Worm (Caenorhabditis elegans) whole organism, L2 larva: ENCODE data around the gene C23G10.11.

Experiments used
- C34F6.9 ChIP-seq: fragments of 150-350 bp; optimal IDR thresholded peaks from 2 replicates; lab custom pipeline; 2014; ENCODE audit warnings: missing biosample characterization, missing genetic modification characterization
- F13H6.1 ChIP-seq: sonication (generic microtip); optimal IDR thresholded peaks from 2 replicates; lab custom pipeline; 2016; ENCODE audit warnings: missing genetic modification characterization, missing compliant biosample characterization
- R02D3.7 ChIP-seq: fragments of 150-350 bp; optimal IDR thresholded peaks from 2 replicates; lab custom pipeline; 2014; ENCODE audit warnings: missing biosample characterization, missing genetic modification characterization
- Y55F3AM.14 ChIP-seq: fragments of 200-800 bp; sonication (Bioruptor generic); optimal IDR thresholded peaks from 2 replicates; lab custom pipeline; 2018; ENCODE audit warnings: mild to moderate bottlenecking, missing genetic modification characterization, missing compliant biosample characterization
- ZK546.5 ChIP-seq: sonication (generic microtip); optimal IDR thresholded peaks from 2 replicates; lab custom pipeline; 2017; ENCODE audit warnings: missing biosample characterization, missing genetic modification characterization
- alr-1 ChIP-seq: fragments of 150-350 bp; optimal IDR thresholded peaks from 2 replicates; lab custom pipeline; 2014; ENCODE audit warnings: missing biosample characterization, missing genetic modification characterization
- ama-1 ChIP-seq: fragments of 150-350 bp; optimal IDR thresholded peaks from 2 replicates; lab custom pipeline; 2018; ENCODE audit warnings: inconsistent platforms
- blmp-1 ChIP-seq: sonication (generic microtip); optimal IDR thresholded peaks from 2 replicates; lab custom pipeline; 2017; ENCODE audit warnings: missing genetic modification characterization, mild to moderate bottlenecking, missing compliant biosample characterization, antibody characterized with exemption, moderate library complexity; ENCODE audit not compliant: insufficient read depth
- ceh-16 ChIP-seq: fragments of 150-350 bp; optimal IDR thresholded peaks from 2 replicates; lab custom pipeline; 2014; ENCODE audit warnings: missing biosample characterization, missing genetic modification characterization
- ceh-82 ChIP-seq: fragments of 150-350 bp; optimal IDR thresholded peaks from 2 replicates; lab custom pipeline; 2014; ENCODE audit warnings: missing biosample characterization, missing genetic modification characterization
- crh-2 ChIP-seq: sonication (generic microtip); optimal IDR thresholded peaks from 2 replicates; lab custom pipeline; 2017; ENCODE audit warnings: missing biosample characterization, missing genetic modification characterization
- dmd-4 ChIP-seq: sonication (generic microtip); optimal IDR thresholded peaks from 2 replicates; lab custom pipeline; 2017; ENCODE audit warnings: missing biosample characterization, missing genetic modification characterization
- egl-27 ChIP-seq: sonication (generic microtip); optimal IDR thresholded peaks from 3 replicates; lab custom pipeline; 2017; ENCODE audit warnings: missing biosample characterization, missing genetic modification reagents, missing genetic modification characterization
- elt-1 ChIP-seq: fragments of 150-350 bp; optimal IDR thresholded peaks from 2 replicates; lab custom pipeline; 2014; ENCODE audit warnings: missing biosample characterization, missing genetic modification characterization
- elt-3 ChIP-seq: sonication (generic microtip); optimal IDR thresholded peaks from 2 replicates; lab custom pipeline; 2017; ENCODE audit warnings: missing biosample characterization, missing genetic modification characterization
- fos-1 ChIP-seq: fragments of 150-350 bp; optimal IDR thresholded peaks from 2 replicates; lab custom pipeline; 2014; ENCODE audit warnings: missing biosample characterization, missing genetic modification characterization
- gmeb-1 ChIP-seq: fragments of 150-350 bp; optimal IDR thresholded peaks from 2 replicates; lab custom pipeline; 2014; ENCODE audit warnings: missing biosample characterization, missing genetic modification characterization
- lin-11 ChIP-seq: fragments of 150-350 bp; sonication (generic microtip); optimal IDR thresholded peaks from 2 replicates; lab custom pipeline; 2014; ENCODE audit warnings: missing biosample characterization, missing genetic modification characterization, inconsistent platforms, mixed read lengths
- lin-13 ChIP-seq: fragments of 150-350 bp; optimal IDR thresholded peaks from 2 replicates; lab custom pipeline; 2014; ENCODE audit warnings: missing biosample characterization, missing genetic modification reagents, missing genetic modification characterization
- lin-39 ChIP-seq: fragments of 150-350 bp; optimal IDR thresholded peaks from 2 replicates; lab custom pipeline; 2014; ENCODE audit warnings: missing biosample characterization, missing genetic modification reagents, missing genetic modification characterization
- lsy-2 ChIP-seq, 2 experiments: fragments of 150-350 bp in 1 of 2; sonication (generic microtip) in 1 of 2; optimal IDR thresholded peaks; 2 replicates each; lab custom pipeline; 2014 to 2017; ENCODE audit warnings: missing biosample characterization in 2 of 2, missing genetic modification characterization in 2 of 2
- mab-5 ChIP-seq: fragments of 150-350 bp; optimal IDR thresholded peaks from 2 replicates; lab custom pipeline; 2014; ENCODE audit warnings: missing biosample characterization, missing genetic modification characterization
- mbf-1 ChIP-seq: sonication (generic microtip); optimal IDR thresholded peaks from 2 replicates; lab custom pipeline; 2017; ENCODE audit warnings: missing biosample characterization, missing genetic modification characterization
- nhr-10 ChIP-seq: sonication (generic microtip); optimal IDR thresholded peaks from 2 replicates; lab custom pipeline; 2017; ENCODE audit warnings: missing biosample characterization, missing genetic modification characterization
- nhr-11 ChIP-seq: fragments of 150-350 bp; optimal IDR thresholded peaks from 2 replicates; lab custom pipeline; 2014; ENCODE audit warnings: missing biosample characterization, missing genetic modification characterization
- nhr-12 ChIP-seq: fragments of 150-350 bp; optimal IDR thresholded peaks from 2 replicates; lab custom pipeline; 2014; ENCODE audit warnings: missing biosample characterization, missing genetic modification characterization
- nhr-129 ChIP-seq: fragments of 150-350 bp; optimal IDR thresholded peaks from 2 replicates; lab custom pipeline; 2014; ENCODE audit warnings: missing biosample characterization, missing genetic modification characterization
- nhr-21 ChIP-seq: fragments of 150-350 bp; optimal IDR thresholded peaks from 2 replicates; lab custom pipeline; 2014; ENCODE audit warnings: missing biosample characterization, missing genetic modification characterization
- nhr-23 ChIP-seq: fragments of 150-350 bp; optimal IDR thresholded peaks from 2 replicates; lab custom pipeline; 2014; ENCODE audit warnings: missing biosample characterization, missing genetic modification reagents, missing genetic modification characterization
- nhr-237 ChIP-seq: fragments of 150-350 bp; optimal IDR thresholded peaks from 2 replicates; lab custom pipeline; 2014; ENCODE audit warnings: missing biosample characterization, missing genetic modification characterization
- nhr-25 ChIP-seq: fragments of 150-350 bp; sonication (generic microtip); optimal IDR thresholded peaks from 3 replicates; lab custom pipeline; 2014; ENCODE audit warnings: missing biosample characterization, missing genetic modification characterization
- nhr-6 ChIP-seq: fragments of 150-350 bp; optimal IDR thresholded peaks from 2 replicates; lab custom pipeline; 2014; ENCODE audit warnings: missing biosample characterization, missing genetic modification characterization
- sem-4 ChIP-seq: fragments of 150-350 bp; optimal IDR thresholded peaks from 2 replicates; lab custom pipeline; 2014; ENCODE audit warnings: missing biosample characterization, missing genetic modification reagents, missing genetic modification characterization
- skn-1 ChIP-seq: sonication (generic microtip); optimal IDR thresholded peaks from 2 replicates; lab custom pipeline; 2017; ENCODE audit warnings: missing biosample characterization, missing genetic modification characterization
- sma-9 ChIP-seq, 2 experiments: fragments of 150-350 bp in 1 of 2; sonication (generic microtip) in 1 of 2; optimal IDR thresholded peaks; 2 replicates each; lab custom pipeline; 2014 to 2016; ENCODE audit warnings: missing genetic modification characterization in 2 of 2, mild to moderate bottlenecking in 1 of 2, missing biosample characterization in 1 of 2, missing compliant biosample characterization in 1 of 2, missing genetic modification reagents in 1 of 2, moderate library complexity in 1 of 2
- unc-39 ChIP-seq: fragments of 150-350 bp; optimal IDR thresholded peaks from 2 replicates; lab custom pipeline; 2014; ENCODE audit warnings: missing biosample characterization, missing genetic modification characterization
- unc-55 ChIP-seq: fragments of 150-350 bp; sonication (generic microtip); optimal IDR thresholded peaks from 3 replicates; lab custom pipeline; 2014; ENCODE audit warnings: missing biosample characterization, missing genetic modification reagents, missing genetic modification characterization
- unc-62 ChIP-seq: fragments of 150-350 bp; optimal IDR thresholded peaks from 2 replicates; lab custom pipeline; 2014; ENCODE audit warnings: missing biosample characterization, missing genetic modification reagents, missing genetic modification characterization
- zag-1 ChIP-seq: fragments of 150-350 bp; optimal IDR thresholded peaks from 2 replicates; lab custom pipeline; 2014; ENCODE audit warnings: missing biosample characterization, missing genetic modification characterization
- ztf-1 ChIP-seq: fragments of 200-800 bp; sonication (Bioruptor generic); conservative IDR thresholded peaks from 2 replicates; pipeline ENCODE4 v1.3.6; 2022; ENCODE audit warnings: missing genetic modification characterization, missing compliant biosample characterization
- ztf-4 ChIP-seq: fragments of 150-350 bp; optimal IDR thresholded peaks from 2 replicates; lab custom pipeline; 2014; ENCODE audit warnings: missing biosample characterization, missing genetic modification characterization

Gene C23G10.11

DNA sequence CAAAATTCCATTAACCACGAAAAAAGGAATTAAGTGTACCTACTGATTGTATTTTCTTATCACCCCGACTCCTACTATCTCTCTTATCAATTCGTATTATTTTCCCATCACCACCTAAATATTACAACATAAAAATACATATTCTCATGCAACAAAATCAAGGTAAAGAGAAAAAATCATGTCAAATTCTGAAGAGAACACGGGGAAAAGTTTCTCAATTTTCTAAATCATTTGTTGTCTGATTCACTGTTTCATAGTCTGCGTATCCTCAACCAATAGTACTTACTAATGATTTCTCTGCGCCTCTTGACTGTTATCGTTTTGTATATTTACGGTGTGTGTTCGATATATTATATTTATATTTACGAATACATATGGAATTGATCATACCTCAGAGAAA lies 16.5 kb upstream of the C23G10.11 start:
- TF ChIP-seq sem-4 (tag; lab: Kevin White, UChicago) (no peak), ceh-16 (tag; lab: Kevin White, UChicago) (no peak), nhr-11 (no peak), dmd-4 (no peak), Y55F3AM.14 (GFP tag; lab: Kevin White, UChicago) (no peak), nhr-129 (tag; lab: Kevin White, UChicago) (no peak), elt-1 (tag; lab: Kevin White, UChicago) (no peak), fos-1 (peak; percentile 89), lsy-2 (tag; optimal IDR thresholded peaks at IDR 0.05; lab: Kevin White, UChicago) (no peak), mbf-1 (tag; lab: Kevin White, UChicago) (no peak), crh-2 (tag; lab: Kevin White, UChicago) (peak; percentile 59), nhr-6 (tag; lab: Kevin White, UChicago) (no peak), alr-1 (tag; lab: Kevin White, UChicago) (no peak), nhr-23 (tag; lab: Kevin White, UChicago) (no peak), F13H6.1 (no peak), nhr-25 (no peak), skn-1 (tag; lab: Kevin White, UChicago) (no peak), unc-39 (tag; lab: Kevin White, UChicago) (no peak), lin-11 (no peak), R02D3.7 (no peak), elt-3 (tag; lab: Kevin White, UChicago) (no peak), ceh-82 (tag; lab: Kevin White, UChicago) (no peak), C34F6.9 (tag; lab: Kevin White, UChicago) (peak; percentile 17), egl-27 (tag; lab: Kevin White, UChicago) (peak; percentile 39)

DNA sequence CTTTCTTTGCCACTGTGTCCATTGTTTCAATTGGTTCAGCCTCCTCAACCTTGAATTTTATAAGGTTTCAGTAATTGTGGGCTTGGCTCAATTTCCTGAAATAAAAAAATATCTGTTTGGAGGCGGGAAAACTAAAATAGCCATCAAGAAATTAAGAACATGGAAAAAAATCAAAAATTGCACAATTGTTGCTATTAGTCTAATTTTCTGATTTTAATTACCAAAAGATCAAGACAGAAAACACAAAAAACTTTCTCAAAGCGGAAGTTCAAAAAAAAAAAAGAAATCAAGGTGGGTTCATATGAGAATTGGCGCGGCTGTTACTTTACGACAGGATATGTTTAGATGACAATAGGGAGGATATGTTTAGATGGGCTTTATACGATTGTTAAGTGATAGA lies 15.5 kb upstream of the C23G10.11 start, which contains the start of gene esyt-2:
TSS of gene esyt-2 (minus strand) at position 101 of the 400 bp plus-strand sequence.
- TF ChIP-seq nhr-6 (tag; lab: Kevin White, UChicago) = no peak

DNA sequence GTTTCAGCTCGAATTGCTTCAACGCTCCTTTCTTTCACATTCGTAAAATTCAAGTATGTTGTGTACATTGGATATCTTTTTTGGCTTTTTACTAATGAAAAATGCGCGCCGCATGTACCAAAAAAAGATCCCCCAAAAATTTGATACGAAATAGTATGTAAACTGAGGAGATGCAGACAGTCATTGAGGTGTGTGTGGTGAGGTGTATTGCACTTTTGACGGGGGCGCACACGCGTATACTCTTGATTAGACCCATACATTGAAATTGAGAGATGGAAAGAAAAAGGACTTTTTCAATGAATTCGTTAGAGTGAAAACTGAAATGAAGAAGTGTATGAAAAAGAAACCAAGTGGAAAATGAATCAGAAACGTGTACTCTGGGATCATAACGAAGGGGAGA lies 6.0 kb upstream of the C23G10.11 start:
- no peak for TF ChIP-seq nhr-11
- TF ChIP-seq lin-11 = no peak
- TF ChIP-seq nhr-12 = no peak
- no peak for TF ChIP-seq C34F6.9 (tag; lab: Kevin White, UChicago)
- peak; percentile 8 for TF ChIP-seq unc-55 (GFP tag; lab: Kevin White, UChicago)
- TF ChIP-seq ZK546.5 (tag; lab: Kevin White, UChicago) = no peak

DNA sequence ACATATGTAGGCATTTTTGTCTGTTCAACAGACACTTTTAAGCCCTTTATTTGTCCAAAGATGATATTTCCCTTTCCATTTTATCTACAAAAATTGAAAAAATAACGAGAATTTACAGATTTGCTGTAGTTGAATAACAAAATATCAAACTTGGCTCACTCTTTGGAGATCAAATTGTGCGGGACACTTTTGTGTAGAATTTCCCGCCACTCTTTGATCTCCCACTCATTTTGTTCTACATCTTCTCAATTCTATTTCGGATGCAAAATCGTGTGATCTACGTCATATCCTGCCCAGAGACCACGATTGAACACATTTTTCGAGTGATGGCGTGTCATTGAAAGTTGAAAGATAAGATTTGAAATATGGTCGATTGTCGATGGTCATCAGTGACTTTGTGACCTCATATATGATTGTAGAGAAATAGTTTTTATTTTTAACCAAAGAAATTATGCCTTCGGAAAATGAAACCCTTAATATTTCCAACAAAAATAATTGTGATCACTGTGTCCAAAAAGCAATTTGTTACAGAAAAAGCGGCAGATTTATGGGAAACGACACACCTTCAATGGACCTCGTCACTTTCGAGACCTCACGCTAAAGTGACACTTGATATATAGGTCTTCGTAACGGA lies 1.6 kb upstream of the C23G10.11 start, which contains the start of gene hot-4:
TSS of gene hot-4 (plus strand) at position 584 of the 634 bp plus-strand sequence.
- TF ChIP-seq nhr-23 (tag; lab: Kevin White, UChicago) (no peak), zag-1 (tag; lab: Kevin White, UChicago) (no peak), skn-1 (tag; lab: Kevin White, UChicago) (no peak), ama-1 (lab: Kevin White, UChicago) (no peak), alr-1 (tag; lab: Kevin White, UChicago) (no peak), nhr-25 (no peak), gmeb-1 (tag; lab: Kevin White, UChicago) (no peak), nhr-129 (tag; lab: Kevin White, UChicago) (no peak)

DNA sequence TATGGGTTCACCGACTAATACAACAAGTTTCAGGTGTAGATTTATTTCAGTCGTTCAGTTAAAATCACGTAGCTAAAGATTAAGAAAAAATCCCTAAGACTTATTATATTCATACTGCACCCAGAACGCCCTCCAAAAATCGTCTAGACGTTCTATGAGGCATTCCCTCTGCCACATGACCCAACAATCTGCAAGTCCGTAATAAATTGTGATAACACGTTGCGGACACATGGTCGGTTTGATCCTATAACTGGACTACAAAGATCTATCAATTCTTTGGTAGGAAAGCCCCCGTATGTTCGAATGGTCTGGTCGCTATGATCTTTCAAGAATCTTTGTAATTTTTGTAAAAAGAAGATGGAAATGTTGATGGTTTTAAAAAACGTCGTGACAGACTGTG lies 567 bp upstream of the C23G10.11 start:
- TF ChIP-seq lin-11 (no peak), unc-39 (tag; lab: Kevin White, UChicago) (no peak), nhr-23 (tag; lab: Kevin White, UChicago) (no peak), lin-13 (GFP tag; lab: Kevin White, UChicago) (no peak), nhr-25 (no peak), dmd-4 (no peak), ZK546.5 (tag; lab: Kevin White, UChicago) (no peak), gmeb-1 (tag; lab: Kevin White, UChicago) (no peak), nhr-237 (no peak), lin-39 (tag; lab: Kevin White, UChicago) (no peak), ztf-4 (no peak), lsy-2 (tag; optimal IDR thresholded peaks at IDR 0.05; lab: Kevin White, UChicago) (no peak), elt-1 (tag; lab: Kevin White, UChicago) (no peak), nhr-11 (no peak), ztf-1 (GFP tag; lab: Robert Waterston, UW) (no peak), fos-1 (no peak), nhr-10 (tag; lab: Kevin White, UChicago) (no peak), unc-62 (GFP tag; lab: Kevin White, UChicago) (no peak), blmp-1 (peak; percentile 41), mbf-1 (tag; lab: Kevin White, UChicago) (no peak), mab-5 (tag; lab: Kevin White, UChicago) (no peak), zag-1 (tag; lab: Kevin White, UChicago) (no peak), C34F6.9 (tag; lab: Kevin White, UChicago) (no peak), sma-9 (GFP tag; optimal IDR thresholded peaks at IDR 0.05; lab: Kevin White, UChicago) (peak; percentile 56), sma-9 (tag; optimal IDR thresholded peaks at IDR 0.05; lab: Kevin White, UChicago) (no peak), nhr-129 (tag; lab: Kevin White, UChicago) (no peak), nhr-21 (tag; lab: Kevin White, UChicago) (peak; percentile 57)
